Worm (Caenorhabditis elegans) whole organism, L3 larva: ENCODE data around the gene C43H6.12.

Source experiments
- aly-2 ChIP-seq: fragments of 150-350 bp; optimal IDR thresholded peaks from 2 replicates; lab custom pipeline; 2014; ENCODE audit warnings: missing biosample characterization, missing genetic modification characterization
- daf-12 ChIP-seq: fragments of 150-350 bp; optimal IDR thresholded peaks from 2 replicates; lab custom pipeline; 2014; ENCODE audit warnings: missing biosample characterization, missing genetic modification reagents, missing genetic modification characterization
- eor-1 ChIP-seq, 2 experiments: fragments of 150-350 bp; optimal IDR thresholded peaks; 2 replicates each; lab custom pipeline; 2014 to 2018; ENCODE audit warnings: missing biosample characterization in 2 of 2, missing genetic modification characterization in 2 of 2
- lin-39 ChIP-seq: fragments of 150-350 bp; optimal IDR thresholded peaks from 2 replicates; lab custom pipeline; 2018; ENCODE audit warnings: missing biosample characterization, missing genetic modification reagents, missing genetic modification characterization
- nhr-43 ChIP-seq: sonication (generic microtip); optimal IDR thresholded peaks from 2 replicates; lab custom pipeline; 2016; ENCODE audit warnings: mild to moderate bottlenecking, missing genetic modification characterization, missing compliant biosample characterization; ENCODE audit not compliant: poor library complexity, severe bottlenecking
- snpc-4 ChIP-seq: fragments of 150-350 bp; optimal IDR thresholded peaks from 2 replicates; lab custom pipeline; 2014; ENCODE audit warnings: missing biosample characterization, missing genetic modification characterization
- tbx-2 ChIP-seq: sonication (generic microtip); optimal IDR thresholded peaks from 2 replicates; lab custom pipeline; 2016; ENCODE audit warnings: mild to moderate bottlenecking, missing genetic modification characterization, missing compliant biosample characterization
- ztf-4 ChIP-seq: fragments of 150-350 bp; optimal IDR thresholded peaks from 2 replicates; lab custom pipeline; 2014; ENCODE audit warnings: missing biosample characterization, missing genetic modification characterization

ce11 chrX:2359797-2360196 lies 49.6 kb upstream of the C43H6.12 start, which contains the start of gene lgc-40:
- TF ChIP-seq ztf-4 (tag; lab: Kevin White, UChicago) (no peak), snpc-4 (tag; lab: Kevin White, UChicago) (no peak), nhr-43 (no peak), lin-39 (tag; lab: Kevin White, UChicago) (no peak), tbx-2 (tag; lab: Kevin White, UChicago) (no peak), eor-1 (tag; optimal IDR thresholded peaks at IDR 0.05; lab: Kevin White, UChicago) (no peak), aly-2 (tag; lab: Kevin White, UChicago) (no peak), daf-12 (no peak)
